Worm (Caenorhabditis elegans) whole organism, early embryonic: ENCODE results near the gene srz-79.

Experiments used
- B0310.2 ChIP-seq: sonication (generic microtip); optimal IDR thresholded peaks from 2 replicates; lab custom pipeline; 2016; ENCODE audit warnings: mild to moderate bottlenecking, missing genetic modification characterization, missing compliant biosample characterization
- ama-1 ChIP-seq: fragments of 150-350 bp; optimal IDR thresholded peaks from 2 replicates; lab custom pipeline; 2014
- ceh-13 ChIP-seq: fragments of 200-800 bp; sonication (Bioruptor generic); optimal IDR thresholded peaks from 2 replicates; lab custom pipeline; 2018; ENCODE audit warnings: mild to moderate bottlenecking, missing genetic modification characterization, missing compliant biosample characterization
- flt-1 ChIP-seq: fragments of 200-800 bp; sonication (Bioruptor generic); IDR thresholded peaks from 2 replicates; pipeline ENCODE4 v1.3.6; 2022; ENCODE audit warnings: missing genetic modification characterization, missing compliant biosample characterization
- pes-1 ChIP-seq: fragments of 200-800 bp; sonication (Bioruptor generic); IDR thresholded peaks from 2 replicates; pipeline ENCODE4 v1.3.6; 2022; ENCODE audit warnings: missing genetic modification reagents, missing genetic modification characterization, missing compliant biosample characterization
- tra-4 ChIP-seq: sonication (generic microtip); optimal IDR thresholded peaks from 2 replicates; lab custom pipeline; 2017; ENCODE audit warnings: missing genetic modification characterization, missing compliant biosample characterization

DNA sequence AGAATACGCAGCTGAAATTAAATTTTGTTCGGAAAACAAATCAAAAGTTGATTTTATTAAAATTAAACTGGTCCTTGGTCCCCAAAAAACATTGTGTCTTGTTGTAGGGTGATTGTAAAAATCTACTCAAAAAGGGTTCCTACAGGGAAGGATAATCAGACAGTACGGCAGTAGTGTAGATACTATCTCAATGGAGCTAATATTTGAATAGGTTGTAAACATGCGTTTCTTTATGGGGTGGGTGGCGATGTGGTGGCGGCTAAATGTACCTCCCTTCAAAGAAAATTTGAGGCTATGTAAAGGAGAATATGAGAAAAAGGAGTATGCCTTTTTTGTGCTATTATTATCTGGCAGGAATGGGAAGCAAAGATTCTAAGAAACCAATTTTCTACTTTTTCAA is 40.9 kb upstream of the srz-79 start:
- TF ChIP-seq ceh-13, result no peak
- no peak for TF ChIP-seq pes-1 (GFP tag; lab: Robert Waterston, UW)
- no peak for TF ChIP-seq B0310.2 (tag; lab: Kevin White, UChicago)
- no peak for TF ChIP-seq ama-1
- TF ChIP-seq tra-4 (tag; lab: Kevin White, UChicago), result no peak
- no peak for TF ChIP-seq flt-1 (GFP tag; lab: Robert Waterston, UW)
